Fruit fly (Drosophila melanogaster) whole organism, adult: ENCODE data around the gene bib.
A peak's percentile ranks its signal among the peaks of the same experiment; 100 is the strongest.

ENCODE experiments used
- CG11617 ChIP-seq: fragments of 200-800 bp; sonication (Bioruptor generic); optimal IDR thresholded peaks from 2 replicates; lab custom pipeline; 2017; ENCODE audit warnings: mild to moderate bottlenecking, missing biosample characterization, missing genetic modification reagents, missing genetic modification characterization
- CG12768 ChIP-seq: fragments of 200-800 bp; sonication (Bioruptor generic); optimal IDR thresholded peaks from 2 replicates; lab custom pipeline; 2017; ENCODE audit warnings: missing biosample characterization, missing genetic modification characterization, mild to moderate bottlenecking, moderate library complexity, missing genetic modification reagents
- CG14711 ChIP-seq: fragments of 200-800 bp; sonication (Bioruptor generic); optimal IDR thresholded peaks from 2 replicates; lab custom pipeline; 2018; ENCODE audit warnings: missing biosample characterization, mild to moderate bottlenecking, missing genetic modification characterization, moderate library complexity
- CG1620 ChIP-seq: fragments of 200-800 bp; sonication (Bioruptor generic); optimal IDR thresholded peaks from 2 replicates; lab custom pipeline; 2016; ENCODE audit warnings: missing biosample characterization, missing genetic modification characterization
- CG33017 ChIP-seq: fragments of 200-800 bp; sonication (Bioruptor generic); optimal IDR thresholded peaks from 2 replicates; lab custom pipeline; 2018; ENCODE audit warnings: missing biosample characterization, mild to moderate bottlenecking, missing genetic modification characterization, moderate library complexity
- CG5204 ChIP-seq: fragments of 200-800 bp; sonication (Bioruptor generic); optimal IDR thresholded peaks from 2 replicates; lab custom pipeline; 2016; ENCODE audit warnings: missing biosample characterization, missing genetic modification characterization
- CG7045 ChIP-seq: fragments of 200-800 bp; sonication (Bioruptor generic); optimal IDR thresholded peaks from 2 replicates; lab custom pipeline; 2017; ENCODE audit warnings: missing biosample characterization, mild to moderate bottlenecking, missing genetic modification characterization
- CG7101 ChIP-seq: fragments of 200-800 bp; sonication (Bioruptor generic); optimal IDR thresholded peaks from 2 replicates; lab custom pipeline; 2018; ENCODE audit warnings: missing biosample characterization, mild to moderate bottlenecking, missing genetic modification characterization, moderate library complexity
- Clk ChIP-seq: fragments of 200-800 bp; sonication (Bioruptor generic); optimal IDR thresholded peaks from 2 replicates; lab custom pipeline; 2017; ENCODE audit warnings: missing biosample characterization, missing genetic modification characterization
- Crg-1 ChIP-seq: fragments of 200-800 bp; sonication (Bioruptor generic); optimal IDR thresholded peaks from 2 replicates; lab custom pipeline; 2016; ENCODE audit warnings: missing biosample characterization, missing genetic modification characterization
- Hr96 ChIP-seq: fragments of 200-800 bp; sonication (Bioruptor generic); optimal IDR thresholded peaks from 2 replicates; lab custom pipeline; 2016; ENCODE audit warnings: missing biosample characterization, missing genetic modification characterization
- Mnt ChIP-seq: fragments of 200-800 bp; sonication (Bioruptor generic); optimal IDR thresholded peaks from 2 replicates; lab custom pipeline; 2016; ENCODE audit warnings: missing biosample characterization, mild to moderate bottlenecking, missing genetic modification characterization
- bab1 ChIP-seq: fragments of 200-800 bp; sonication (Bioruptor generic); optimal IDR thresholded peaks from 3 replicates; lab custom pipeline; 2019; ENCODE audit warnings: missing biosample characterization, mild to moderate bottlenecking, missing genetic modification characterization, moderate library complexity
- cic ChIP-seq: fragments of 200-800 bp; sonication (Bioruptor generic); optimal IDR thresholded peaks from 2 replicates; lab custom pipeline; 2017; ENCODE audit warnings: missing biosample characterization, mild to moderate bottlenecking, missing genetic modification characterization, moderate library complexity
- cnc ChIP-seq, 2 experiments: fragments of >200 bp; optimal IDR thresholded peaks; 2 replicates each; lab custom pipeline; 2017
- kay ChIP-seq: fragments of 200-800 bp; sonication (Bioruptor generic); peaks from one replicate; lab custom pipeline; 2016; ENCODE audit warnings: missing biosample characterization, missing genetic modification characterization, borderline replicate concordance
- ovo ChIP-seq: fragments of 200-800 bp; sonication (Bioruptor generic); optimal IDR thresholded peaks from 2 replicates; lab custom pipeline; 2016; ENCODE audit warnings: missing biosample characterization, missing genetic modification characterization
- pad ChIP-seq: fragments of 200-800 bp; sonication (Bioruptor generic); optimal IDR thresholded peaks from 3 replicates; lab custom pipeline; 2017; ENCODE audit warnings: missing biosample characterization, missing genetic modification characterization, mild to moderate bottlenecking, moderate library complexity, missing genetic modification reagents
- tj ChIP-seq: fragments of 200-800 bp; sonication (Bioruptor generic); optimal IDR thresholded peaks from 3 replicates; lab custom pipeline; 2017; ENCODE audit warnings: missing biosample characterization, mild to moderate bottlenecking, missing genetic modification characterization, moderate library complexity
- toe ChIP-seq: fragments of 200-800 bp; sonication (Bioruptor generic); optimal IDR thresholded peaks from 2 replicates; lab custom pipeline; 2016; ENCODE audit warnings: missing biosample characterization, missing genetic modification characterization

bib gene

dm6 chr2L:9946051-9946450 lies 38.4 kb upstream of the bib start:
- no peak for TF ChIP-seq bab1 (GFP tag; lab: Kevin White, UChicago)
- no peak for TF ChIP-seq CG33017 (tag; lab: Kevin White, UChicago)
- no peak for TF ChIP-seq CG5204 (GFP tag; lab: Kevin White, UChicago)
- no peak for TF ChIP-seq CG7045 (GFP tag; lab: Kevin White, UChicago)
- TF ChIP-seq pad, result no peak
- no peak for TF ChIP-seq tj (GFP tag; lab: Kevin White, UChicago)
- TF ChIP-seq kay (GFP tag; lab: Kevin White, UChicago), result no peak
- no peak for TF ChIP-seq CG7101
- no peak for TF ChIP-seq cnc (optimal IDR thresholded peaks at IDR 0.05; lab: Kevin White, UChicago)
- no peak for TF ChIP-seq CG11617 (GFP tag; lab: Kevin White, UChicago)
- TF ChIP-seq toe (GFP tag; lab: Kevin White, UChicago), result no peak

- TF ChIP-seq CG11617 (GFP tag; lab: Kevin White, UChicago) (no peak), CG14711 (tag; lab: Kevin White, UChicago) (peak; percentile 11), kay (GFP tag; lab: Kevin White, UChicago) (no peak), Mnt (GFP tag; lab: Kevin White, UChicago) (peak; percentile 79), CG33017 (tag; lab: Kevin White, UChicago) (peak; percentile 27), Hr96 (peak; percentile 46), cic (GFP tag; lab: Kevin White, UChicago) (peak; percentile 79), ovo (GFP tag; lab: Kevin White, UChicago) (peak; percentile 37), cnc (optimal IDR thresholded peaks at IDR 0.05; lab: Kevin White, UChicago) (no peak), Crg-1 (GFP tag; lab: Kevin White, UChicago) (no peak), CG1620 (GFP tag; lab: Kevin White, UChicago) (no peak), CG7101 (peak; percentile 26), bab1 (GFP tag; lab: Kevin White, UChicago) (peak; percentile 62), pad (peak; percentile 33), CG5204 (GFP tag; lab: Kevin White, UChicago) (no peak), tj (GFP tag; lab: Kevin White, UChicago) (peak; percentile 25), toe (GFP tag; lab: Kevin White, UChicago) (peak; percentile 18), Clk (GFP tag; lab: Kevin White, UChicago) (peak; percentile 25), CG12768 (peak; percentile 78), CG7045 (GFP tag; lab: Kevin White, UChicago) (no peak)
Observed at dm6 chr2L:9947265-9947664, 37.2 kb upstream of the bib start, which contains the start of gene CG5853. TSS of gene CG5853 (minus strand) at chr2L:9947648.

dm6 chr2L:9947738-9948519 lies 36.5 kb upstream of the bib start:
- TF ChIP-seq pad, result no peak
- peak; percentile 68 for TF ChIP-seq CG12768
- peak; percentile 47 for TF ChIP-seq cic (GFP tag; lab: Kevin White, UChicago)

dm6 chr2L:9948520-9948858 lies 36.0 kb upstream of the bib start:
- no peak for TF ChIP-seq CG33017 (tag; lab: Kevin White, UChicago)
- TF ChIP-seq CG11617 (GFP tag; lab: Kevin White, UChicago), result no peak
- no peak for TF ChIP-seq CG1620 (GFP tag; lab: Kevin White, UChicago)
- no peak for TF ChIP-seq Mnt (GFP tag; lab: Kevin White, UChicago)
- no peak for TF ChIP-seq cnc (optimal IDR thresholded peaks at IDR 0.05; lab: Kevin White, UChicago)
- TF ChIP-seq Hr96, result no peak
- TF ChIP-seq kay (GFP tag; lab: Kevin White, UChicago), result no peak
- TF ChIP-seq CG7045 (GFP tag; lab: Kevin White, UChicago), result no peak
- no peak for TF ChIP-seq toe (GFP tag; lab: Kevin White, UChicago)
- no peak for TF ChIP-seq ovo (GFP tag; lab: Kevin White, UChicago)
- TF ChIP-seq pad, result no peak
- TF ChIP-seq CG7101, result no peak
- no peak for TF ChIP-seq cic (GFP tag; lab: Kevin White, UChicago)
- no peak for TF ChIP-seq bab1 (GFP tag; lab: Kevin White, UChicago)
- TF ChIP-seq tj (GFP tag; lab: Kevin White, UChicago), result no peak
- TF ChIP-seq CG5204 (GFP tag; lab: Kevin White, UChicago), result no peak
- no peak for TF ChIP-seq CG12768
- no peak for TF ChIP-seq Clk (GFP tag; lab: Kevin White, UChicago)

dm6 chr2L:9949178-9950062 lies 35.0 kb upstream of the bib start:
- TF ChIP-seq CG12768 (peak; percentile 72), CG1620 (GFP tag; lab: Kevin White, UChicago) (no peak), CG14711 (tag; lab: Kevin White, UChicago) (no peak), cic (GFP tag; lab: Kevin White, UChicago) (peak; percentile 19), CG7101 (no peak), bab1 (GFP tag; lab: Kevin White, UChicago) (no peak), CG33017 (tag; lab: Kevin White, UChicago) (no peak), cnc (optimal IDR thresholded peaks at IDR 0.05; lab: Kevin White, UChicago) (no peak), CG7045 (GFP tag; lab: Kevin White, UChicago) (peak; percentile 0)
